Fruit fly (Drosophila melanogaster) whole organism, embryonic: Measurements from ENCODE around the gene mRRF1.
A peak's percentile ranks its signal among the peaks of the same experiment; 100 is the strongest.

Experiments used
- Ada2b ChIP-seq: fragments of 200-800 bp; sonication (Bioruptor generic); IDR thresholded peaks from 2 replicates; pipeline ENCODE4 v1.3.6; 2022; ENCODE audit warnings: missing biosample characterization, missing genetic modification characterization
- Atf-2 ChIP-seq: fragments of 200-800 bp; sonication (Bioruptor generic); optimal IDR thresholded peaks from 2 replicates; lab custom pipeline; 2016; ENCODE audit warnings: missing biosample characterization, missing genetic modification characterization
- Bdp1 ChIP-seq: fragments of 200-800 bp; sonication (Bioruptor generic); optimal IDR thresholded peaks from 3 replicates; lab custom pipeline; 2016; ENCODE audit warnings: missing biosample characterization, missing genetic modification characterization
- C15 ChIP-seq: fragments of 200-800 bp; sonication (Bioruptor generic); IDR thresholded peaks from 3 replicates; pipeline ENCODE4 v1.3.6; 2022; ENCODE audit warnings: missing biosample characterization, missing genetic modification characterization
- CG11456 ChIP-seq: fragments of 200-800 bp; sonication (Bioruptor generic); IDR thresholded peaks from 3 replicates; pipeline ENCODE4 v1.3.6; 2022; ENCODE audit warnings: missing biosample characterization, missing genetic modification characterization
- CG12236 ChIP-seq: fragments of 200-800 bp; sonication (Bioruptor generic); optimal IDR thresholded peaks from 2 replicates; lab custom pipeline; 2016; ENCODE audit warnings: missing biosample characterization, missing genetic modification characterization
- CG1233 ChIP-seq: fragments of 200-800 bp; sonication (Bioruptor generic); optimal IDR thresholded peaks from 4 replicates; lab custom pipeline; 2018; ENCODE audit warnings: missing biosample characterization, mild to moderate bottlenecking, missing genetic modification characterization
- CG13624 ChIP-seq: fragments of 200-800 bp; sonication (Bioruptor generic); optimal IDR thresholded peaks from 2 replicates; lab custom pipeline; 2016; ENCODE audit warnings: missing biosample characterization, missing genetic modification characterization
- CG13775 ChIP-seq: fragments of 200-800 bp; sonication (Bioruptor generic); optimal IDR thresholded peaks from 3 replicates; lab custom pipeline; 2017; ENCODE audit warnings: missing biosample characterization, mild to moderate bottlenecking, missing genetic modification characterization
- CG16813 ChIP-seq: fragments of 200-800 bp; sonication (Bioruptor generic); IDR thresholded peaks from 3 replicates; pipeline ENCODE4 v1.3.6; 2022; ENCODE audit warnings: missing biosample characterization, missing genetic modification characterization; ENCODE audit not compliant: partially characterized antibody
- CG17568 ChIP-seq: fragments of 200-800 bp; sonication (Bioruptor generic); optimal IDR thresholded peaks from 2 replicates; lab custom pipeline; 2018; ENCODE audit warnings: missing biosample characterization, mild to moderate bottlenecking, missing genetic modification characterization, moderate library complexity
- CG17612 ChIP-seq: fragments of 200-800 bp; sonication (Bioruptor generic); IDR thresholded peaks from 2 replicates; pipeline ENCODE4 v1.3.6; 2022; ENCODE audit warnings: missing biosample characterization, missing genetic modification characterization
- CG17829 ChIP-seq: fragments of 200-800 bp; optimal IDR thresholded peaks from 2 replicates; lab custom pipeline; 2019; ENCODE audit warnings: missing biosample characterization, mild to moderate bottlenecking, missing genetic modification characterization, moderate library complexity
- CG18011 ChIP-seq: fragments of 200-800 bp; sonication (Bioruptor generic); optimal IDR thresholded peaks from 2 replicates; lab custom pipeline; 2017; ENCODE audit warnings: missing biosample characterization, missing genetic modification characterization, mild to moderate bottlenecking, moderate library complexity, missing genotype
- CG2678 ChIP-seq: fragments of 200-800 bp; sonication (Bioruptor generic); optimal IDR thresholded peaks from 3 replicates; lab custom pipeline; 2019; ENCODE audit warnings: missing biosample characterization, mild to moderate bottlenecking, missing genetic modification characterization, moderate library complexity
- CG31365 ChIP-seq: fragments of 200-800 bp; sonication (Bioruptor generic); optimal IDR thresholded peaks from 2 replicates; lab custom pipeline; 2018; ENCODE audit warnings: missing biosample characterization, mild to moderate bottlenecking, missing genetic modification characterization
- CG4730 ChIP-seq: fragments of 200-800 bp; sonication (Bioruptor generic); IDR thresholded peaks from 2 replicates; pipeline ENCODE4 v1.3.6; 2022; ENCODE audit warnings: missing biosample characterization, missing genetic modification characterization
- CG5953 ChIP-seq: fragments of 200-800 bp; sonication (Bioruptor generic); IDR thresholded peaks from 2 replicates; pipeline ENCODE4 v1.3.6; 2022; ENCODE audit warnings: missing biosample characterization, missing genetic modification characterization
- CG8944 ChIP-seq: fragments of 200-800 bp; sonication (Bioruptor generic); optimal IDR thresholded peaks from 3 replicates; lab custom pipeline; 2016; ENCODE audit warnings: missing biosample characterization, missing genetic modification characterization
- CG9609 ChIP-seq: fragments of 200-800 bp; sonication (Bioruptor generic); optimal IDR thresholded peaks from 3 replicates; lab custom pipeline; 2016; ENCODE audit warnings: missing biosample characterization, missing genetic modification characterization
- CG9932 ChIP-seq: fragments of 200-800 bp; sonication (Bioruptor generic); IDR thresholded peaks from 2 replicates; pipeline ENCODE4 v1.3.6; 2022; ENCODE audit warnings: missing biosample characterization, missing genetic modification characterization
- Dek ChIP-seq: fragments of 200-800 bp; sonication (Bioruptor generic); optimal IDR thresholded peaks from 3 replicates; lab custom pipeline; 2019; ENCODE audit warnings: missing biosample characterization, mild to moderate bottlenecking, missing genetic modification characterization, moderate library complexity
- Dip2 ChIP-seq: fragments of 200-800 bp; sonication (Bioruptor generic); IDR thresholded peaks from 2 replicates; pipeline ENCODE4 v1.3.6; 2022; ENCODE audit warnings: missing biosample characterization, missing genetic modification characterization
- Doc3 ChIP-seq: fragments of 200-800 bp; sonication (Bioruptor generic); IDR thresholded peaks from 3 replicates; pipeline ENCODE4 v1.3.6; 2022; ENCODE audit warnings: missing biosample characterization, missing genetic modification characterization; ENCODE audit not compliant: partially characterized antibody
- Eip74EF ChIP-seq, 2 experiments: fragments of 200-800 bp in 1 of 2; fragments of >200 bp in 1 of 2; sonication (Bioruptor generic) in 1 of 2; optimal IDR thresholded peaks; 2 replicates each; lab custom pipeline; 2017 to 2019; ENCODE audit warnings: missing biosample characterization in 2 of 2, missing genetic modification characterization in 2 of 2, mild to moderate bottlenecking in 1 of 2, moderate library complexity in 1 of 2
- Mad ChIP-seq: fragments of 200-800 bp; sonication (Bioruptor generic); optimal IDR thresholded peaks from 2 replicates; lab custom pipeline; 2016; ENCODE audit warnings: missing biosample characterization, missing genetic modification characterization
- Mes4 ChIP-seq: fragments of 200-800 bp; sonication (Bioruptor generic); optimal IDR thresholded peaks from 2 replicates; lab custom pipeline; 2016; ENCODE audit warnings: missing biosample characterization, missing genetic modification characterization
- Mrtf ChIP-seq: fragments of 200-800 bp; sonication (Bioruptor generic); IDR thresholded peaks from 3 replicates; pipeline ENCODE4 v1.3.6; 2022; ENCODE audit warnings: missing biosample characterization, missing genetic modification characterization
- Oli ChIP-seq: fragments of 200-800 bp; sonication (Bioruptor generic); optimal IDR thresholded peaks from 2 replicates; lab custom pipeline; 2018; ENCODE audit warnings: missing biosample characterization, mild to moderate bottlenecking, missing genetic modification characterization, moderate library complexity
- Ssrp ChIP-seq: fragments of 200-800 bp; sonication (Bioruptor generic); optimal IDR thresholded peaks from 2 replicates; lab custom pipeline; 2018; ENCODE audit warnings: missing biosample characterization, mild to moderate bottlenecking, missing genetic modification characterization, moderate library complexity
- Vsx1 ChIP-seq: fragments of 200-800 bp; sonication (Bioruptor generic); optimal IDR thresholded peaks from 2 replicates; lab custom pipeline; 2017; ENCODE audit warnings: missing biosample characterization, mild to moderate bottlenecking, missing genetic modification characterization, missing genetic modification reagents
- bbx ChIP-seq: fragments of 200-800 bp; sonication (Bioruptor generic); IDR thresholded peaks from 2 replicates; pipeline ENCODE4 v1.3.6; 2022; ENCODE audit warnings: missing biosample characterization, missing genetic modification characterization; ENCODE audit not compliant: partially characterized antibody
- cwo ChIP-seq: fragments of 200-800 bp; sonication (Bioruptor generic); optimal IDR thresholded peaks from 3 replicates; lab custom pipeline; 2017; ENCODE audit warnings: missing biosample characterization, missing genetic modification characterization, mild to moderate bottlenecking, moderate library complexity, missing genetic modification reagents
- ems ChIP-seq: fragments of 200-800 bp; sonication (Bioruptor generic); optimal IDR thresholded peaks from 3 replicates; lab custom pipeline; 2016; ENCODE audit warnings: missing biosample characterization, missing genetic modification characterization
- eyg ChIP-seq: fragments of 200-800 bp; sonication (Bioruptor generic); optimal IDR thresholded peaks from 3 replicates; lab custom pipeline; 2016; ENCODE audit warnings: missing biosample characterization, missing genetic modification characterization
- fd64A ChIP-seq: fragments of 200-800 bp; sonication (Bioruptor generic); optimal IDR thresholded peaks from 3 replicates; lab custom pipeline; 2018; ENCODE audit warnings: missing biosample characterization, mild to moderate bottlenecking, missing genetic modification characterization
- hbn ChIP-seq: fragments of 200-800 bp; sonication (Bioruptor generic); IDR thresholded peaks from 2 replicates; pipeline ENCODE4 v1.3.6; 2022; ENCODE audit warnings: missing biosample characterization, missing genetic modification characterization; ENCODE audit not compliant: partially characterized antibody
- lab ChIP-seq: fragments of 200-800 bp; sonication (Bioruptor generic); optimal IDR thresholded peaks from 3 replicates; lab custom pipeline; 2017; ENCODE audit warnings: missing biosample characterization, missing genetic modification characterization, mild to moderate bottlenecking, moderate library complexity, missing genetic modification reagents
- lola ChIP-seq, 3 experiments: fragments of >200 bp in 2 of 3; fragments of 200-800 bp in 1 of 3; sonication (Bioruptor generic) in 1 of 3; optimal IDR thresholded peaks; 2 replicates each; lab custom pipeline; 2017 to 2019; ENCODE audit warnings: missing biosample characterization in 3 of 3, missing genetic modification characterization in 3 of 3, mild to moderate bottlenecking in 1 of 3, moderate library complexity in 1 of 3
- nom ChIP-seq: fragments of 200-800 bp; sonication (Bioruptor generic); optimal IDR thresholded peaks from 2 replicates; lab custom pipeline; 2017; ENCODE audit warnings: missing biosample characterization, missing genetic modification characterization, mild to moderate bottlenecking, moderate library complexity, missing genetic modification reagents
- ro ChIP-seq: fragments of 200-800 bp; sonication (Bioruptor generic); IDR thresholded peaks from 2 replicates; pipeline ENCODE4 v1.3.6; 2022; ENCODE audit warnings: missing biosample characterization, missing genetic modification characterization
- so ChIP-seq: fragments of 200-800 bp; sonication (Bioruptor generic); IDR thresholded peaks from 3 replicates; pipeline ENCODE4 v1.3.6; 2022; ENCODE audit warnings: missing biosample characterization, missing genetic modification characterization
- ssp ChIP-seq: fragments of 200-800 bp; sonication (Bioruptor generic); IDR thresholded peaks from 2 replicates; pipeline ENCODE4 v1.3.6; 2022; ENCODE audit warnings: missing biosample characterization, missing genetic modification characterization
- tx ChIP-seq: fragments of 200-800 bp; sonication (Bioruptor generic); optimal IDR thresholded peaks from 2 replicates; lab custom pipeline; 2016; ENCODE audit warnings: missing biosample characterization, missing genetic modification characterization
- vvl ChIP-seq: fragments of 200-800 bp; sonication (Bioruptor generic); IDR thresholded peaks from 2 replicates; pipeline ENCODE4 v1.3.6; 2022; ENCODE audit warnings: missing biosample characterization, missing genetic modification characterization
- wek ChIP-seq: fragments of 200-800 bp; sonication (Bioruptor generic); optimal IDR thresholded peaks from 3 replicates; lab custom pipeline; 2018; ENCODE audit warnings: missing biosample characterization, mild to moderate bottlenecking, missing genetic modification characterization, moderate library complexity
- wor ChIP-seq: fragments of 200-800 bp; sonication (Bioruptor generic); IDR thresholded peaks from 2 replicates; pipeline ENCODE4 v1.3.6; 2022; ENCODE audit warnings: missing biosample characterization, missing genetic modification characterization

mRRF1 gene

dm6 chr3L:9377198-9378035 is 13.3 kb downstream of the mRRF1 start, which contains the start of gene Hsp26 (continued):
- TF ChIP-seq nom (GFP tag; lab: Kevin White, UChicago) (peak; percentile 79), lab (GFP tag; lab: Kevin White, UChicago) (peak; percentile 91), Dek (peak; percentile 70), CG9932 (GFP tag; lab: Robert Waterston, UW) (peak; percentile 61), eyg (peak; percentile 65), ems (GFP tag; lab: Kevin White, UChicago) (peak; percentile 82), Oli (tag; lab: Kevin White, UChicago) (peak; percentile 86), Bdp1 (GFP tag; lab: Kevin White, UChicago) (peak; percentile 70), CG11456 (GFP tag; lab: Robert Waterston, UW) (peak; percentile 61; the same call in 1 of the 3 replicates), CG31365 (tag; lab: Kevin White, UChicago) (peak; percentile 26), Ssrp (tag; lab: Kevin White, UChicago) (peak; percentile 70), Atf-2 (GFP tag; lab: Kevin White, UChicago) (peak; percentile 67), Dip2 (GFP tag; lab: Robert Waterston, UW) (no peak), Mes4 (peak; percentile 88), CG17612 (peak; percentile 56; the same call in 1 of the 2 replicates), wek (GFP tag; lab: Kevin White, UChicago) (peak; percentile 26), Mad (peak; percentile 61), ro (peak; percentile 46; the same call in 1 of the 2 replicates), CG13775 (GFP tag; lab: Kevin White, UChicago) (peak; percentile 73), CG1233 (GFP tag; lab: Kevin White, UChicago) (peak; percentile 78), Ada2b (GFP tag; lab: Robert Waterston, UW) (peak; percentile 84), fd64A (no peak), lola (GFP tag; optimal IDR thresholded peaks at IDR 0.05; lab: Kevin White, UChicago) (peak in 1 of 3 experiments; percentile 76), Eip74EF (GFP tag; optimal IDR thresholded peaks at IDR 0.05; lab: Kevin White, UChicago) (peak in 1 of 2 experiments; percentile 80), vvl (GFP tag; lab: Robert Waterston, UW) (peak; percentile 96), wor (GFP tag; lab: Robert Waterston, UW) (peak; percentile 52; the same call in 1 of the 2 replicates), Vsx1 (GFP tag; lab: Kevin White, UChicago) (peak; percentile 53), ssp (GFP tag; lab: Robert Waterston, UW) (peak; percentile 66), tx (GFP tag; lab: Kevin White, UChicago) (peak; percentile 62), hbn (GFP tag; lab: Robert Waterston, UW) (no peak), cwo (GFP tag; lab: Kevin White, UChicago) (peak; percentile 75), CG16813 (GFP tag; lab: Robert Waterston, UW) (no peak), CG8944 (GFP tag; lab: Kevin White, UChicago) (peak; percentile 82), CG17568 (GFP tag; lab: Kevin White, UChicago) (peak; percentile 84), CG2678 (tag; lab: Kevin White, UChicago) (peak; percentile 86), CG9609 (GFP tag; lab: Kevin White, UChicago) (peak; percentile 82), CG18011 (peak; percentile 62), Mrtf (GFP tag; lab: Robert Waterston, UW) (peak; percentile 55; the same call in 1 of the 3 replicates), CG5953 (GFP tag; lab: Robert Waterston, UW) (peak; percentile 81; the same call in 1 of the 2 replicates), CG13624 (GFP tag; lab: Kevin White, UChicago) (peak; percentile 87), C15 (peak; percentile 54; the same call in 1 of the 3 replicates), bbx (GFP tag; lab: Robert Waterston, UW) (no peak; the same call in 1 of the 2 replicates), CG12236 (GFP tag; lab: Kevin White, UChicago) (peak; percentile 69), CG4730 (peak; percentile 65), CG17829 (tag; lab: Kevin White, UChicago) (peak; percentile 89), Doc3 (GFP tag; lab: Robert Waterston, UW) (no peak), so (GFP tag; lab: Robert Waterston, UW) (peak; percentile 92)
